Worm (Caenorhabditis elegans): ENCODE measurements around the gene sdz-32.
"Not testable (repeated sequence)": the region's sequence is repeated elsewhere in the genome, so short reads cannot be mapped to it uniquely, and the experiment has no call there.

DNA sequence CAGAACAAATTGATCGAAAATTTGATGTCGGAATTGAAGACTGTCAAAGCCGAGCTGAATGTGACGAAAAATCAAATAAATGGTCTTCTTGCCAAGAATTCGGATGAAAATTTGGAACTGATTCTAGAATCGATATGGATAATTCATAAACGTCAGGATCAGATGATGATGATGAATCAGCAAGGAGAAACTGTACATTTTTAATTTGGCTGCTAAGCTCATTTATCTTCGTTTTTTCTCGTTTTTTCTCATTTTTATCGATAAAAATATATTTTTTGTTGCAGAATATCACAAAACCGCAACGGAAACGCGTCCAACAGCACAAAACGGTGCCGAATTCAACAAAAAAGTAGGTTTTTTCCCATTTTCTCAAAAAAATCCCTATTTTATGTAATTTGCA is 24.3 kb upstream of the sdz-32 start, which contains the start of gene C16C8.14:
- TF ChIP-seq snpc-4, ztf-11, nhr-25, elt-2, ceh-82, tbx-2 (tag; optimal IDR thresholded peaks at IDR 0.05): not testable (repeated sequence)

Data from whole organism, L3 larva.